Worm (Caenorhabditis elegans) whole organism, L3 larva: ENCODE data around the gene ZC513.3.

Experiments
- ZK546.5 ChIP-seq: sonication (generic microtip); optimal IDR thresholded peaks from 2 replicates; lab custom pipeline; 2017; ENCODE audit warnings: missing biosample characterization, missing genetic modification characterization
- elt-3 ChIP-seq, 3 experiments: fragments of 150-350 bp in 1 of 3; sonication (generic microtip) in 2 of 3; optimal IDR thresholded peaks; 2 replicates in 2 of 3; 4 replicates in 1 of 3; lab custom pipeline; 2014 to 2017; ENCODE audit warnings: missing biosample characterization in 3 of 3, missing genetic modification characterization in 3 of 3
- lin-39 ChIP-seq: fragments of 150-350 bp; optimal IDR thresholded peaks from 2 replicates; lab custom pipeline; 2018; ENCODE audit warnings: missing biosample characterization, missing genetic modification reagents, missing genetic modification characterization
- mdl-1 ChIP-seq: fragments of 150-350 bp; optimal IDR thresholded peaks from 2 replicates; lab custom pipeline; 2014; ENCODE audit warnings: missing biosample characterization, missing genetic modification characterization
- nhr-11 ChIP-seq: fragments of 150-350 bp; optimal IDR thresholded peaks from 2 replicates; lab custom pipeline; 2014; ENCODE audit warnings: missing biosample characterization, missing genetic modification characterization
- nhr-12 ChIP-seq: fragments of 150-350 bp; optimal IDR thresholded peaks from 2 replicates; lab custom pipeline; 2014; ENCODE audit warnings: missing biosample characterization, missing genetic modification characterization
- nhr-237 ChIP-seq: fragments of 150-350 bp; optimal IDR thresholded peaks from 2 replicates; lab custom pipeline; 2014; ENCODE audit warnings: missing biosample characterization, missing genetic modification characterization

ce11 chrV:8035947-8036346, 10.9 kb upstream of the ZC513.3 start, which contains the start of gene ZC513.14:
- TF ChIP-seq nhr-12 (tag; lab: Kevin White, UChicago) (no peak), ZK546.5 (tag; lab: Kevin White, UChicago) (no peak), nhr-237 (tag; lab: Kevin White, UChicago) (no peak), lin-39 (tag; lab: Kevin White, UChicago) (no peak), elt-3 (tag; optimal IDR thresholded peaks at IDR 0.05; lab: Kevin White, UChicago) (no peak), nhr-11 (tag; lab: Kevin White, UChicago) (no peak), mdl-1 (no peak)
